Fruit fly (Drosophila melanogaster) whole organism, embryonic: Measurements from ENCODE around the gene CG42237.

ENCODE experiments used
- ATbp ChIP-seq: fragments of 200-800 bp; sonication (Bioruptor generic); optimal IDR thresholded peaks from 2 replicates; lab custom pipeline; 2017; ENCODE audit warnings: missing biosample characterization, mild to moderate bottlenecking, missing genetic modification characterization, missing genetic modification reagents
- CG10431 ChIP-seq: fragments of 200-800 bp; sonication (Bioruptor generic); optimal IDR thresholded peaks from 3 replicates; lab custom pipeline; 2018; ENCODE audit warnings: missing biosample characterization, mild to moderate bottlenecking, missing genetic modification characterization
- CG10543 ChIP-seq: fragments of 200-800 bp; sonication (Bioruptor generic); optimal IDR thresholded peaks from 3 replicates; lab custom pipeline; 2017; ENCODE audit warnings: missing biosample characterization, mild to moderate bottlenecking, missing genetic modification characterization, moderate library complexity
- CG11398 ChIP-seq: fragments of 200-800 bp; sonication (Bioruptor generic); optimal IDR thresholded peaks from 2 replicates; lab custom pipeline; 2016; ENCODE audit warnings: missing biosample characterization, missing genetic modification characterization
- CG11723 ChIP-seq: fragments of 200-800 bp; sonication (Bioruptor generic); optimal IDR thresholded peaks from 2 replicates; lab custom pipeline; 2017; ENCODE audit warnings: missing biosample characterization, mild to moderate bottlenecking, missing genetic modification characterization
- CG12219 ChIP-seq: fragments of 200-800 bp; sonication (Bioruptor generic); optimal IDR thresholded peaks from 3 replicates; lab custom pipeline; 2018; ENCODE audit warnings: missing biosample characterization, mild to moderate bottlenecking, missing genetic modification characterization
- CG13123 ChIP-seq: fragments of 200-800 bp; sonication (Bioruptor generic); optimal IDR thresholded peaks from 2 replicates; lab custom pipeline; 2016; ENCODE audit warnings: missing biosample characterization, missing genetic modification characterization
- CG13296 ChIP-seq: fragments of 200-800 bp; sonication (Bioruptor generic); optimal IDR thresholded peaks from 3 replicates; lab custom pipeline; 2018; ENCODE audit warnings: missing biosample characterization, mild to moderate bottlenecking, missing genetic modification characterization
- CG13775 ChIP-seq: fragments of 200-800 bp; sonication (Bioruptor generic); optimal IDR thresholded peaks from 3 replicates; lab custom pipeline; 2017; ENCODE audit warnings: missing biosample characterization, mild to moderate bottlenecking, missing genetic modification characterization
- CG15011 ChIP-seq: fragments of 200-800 bp; sonication (Bioruptor generic); optimal IDR thresholded peaks from 3 replicates; lab custom pipeline; 2018; ENCODE audit warnings: missing biosample characterization, mild to moderate bottlenecking, missing genetic modification characterization
- CG17359 ChIP-seq: fragments of 200-800 bp; sonication (Bioruptor generic); optimal IDR thresholded peaks from 3 replicates; lab custom pipeline; 2018; ENCODE audit warnings: missing biosample characterization, mild to moderate bottlenecking, missing genetic modification characterization, moderate library complexity
- CG17361 ChIP-seq: fragments of 200-800 bp; sonication (Bioruptor generic); IDR thresholded peaks from 3 replicates; pipeline ENCODE4 v1.3.6; 2022; ENCODE audit warnings: missing biosample characterization, missing genetic modification characterization
- CG17802 ChIP-seq: fragments of 200-800 bp; sonication (Bioruptor generic); optimal IDR thresholded peaks from 2 replicates; lab custom pipeline; 2018; ENCODE audit warnings: missing biosample characterization, mild to moderate bottlenecking, missing genetic modification characterization, moderate library complexity
- CG18262 ChIP-seq: fragments of 200-800 bp; optimal IDR thresholded peaks from 3 replicates; lab custom pipeline; 2019; ENCODE audit warnings: missing biosample characterization, mild to moderate bottlenecking, missing genetic modification characterization, moderate library complexity
- CG18764 ChIP-seq: fragments of 200-800 bp; sonication (Bioruptor generic); optimal IDR thresholded peaks from 3 replicates; lab custom pipeline; 2016; ENCODE audit warnings: missing biosample characterization, missing genetic modification characterization
- CG2129 ChIP-seq: fragments of 200-800 bp; sonication (Bioruptor generic); IDR thresholded peaks from 2 replicates; pipeline ENCODE4 v1.3.6; 2022; ENCODE audit warnings: missing biosample characterization, missing genetic modification characterization; ENCODE audit not compliant: partially characterized antibody
- CG2875 ChIP-seq: fragments of 200-800 bp; sonication (Bioruptor generic); optimal IDR thresholded peaks from 2 replicates; lab custom pipeline; 2017; ENCODE audit warnings: missing biosample characterization, mild to moderate bottlenecking, missing genetic modification characterization, missing genetic modification reagents
- CG30431 ChIP-seq: fragments of 200-800 bp; sonication (Bioruptor generic); optimal IDR thresholded peaks from 2 replicates; lab custom pipeline; 2017; ENCODE audit warnings: missing biosample characterization, missing genetic modification characterization
- CG31441 ChIP-seq: fragments of 200-800 bp; sonication (Bioruptor generic); IDR thresholded peaks from 2 replicates; pipeline ENCODE4 v1.3.6; 2022; ENCODE audit warnings: missing biosample characterization, missing genetic modification characterization
- CG3163 ChIP-seq: fragments of 200-800 bp; sonication (Bioruptor generic); optimal IDR thresholded peaks from 3 replicates; lab custom pipeline; 2016; ENCODE audit warnings: missing biosample characterization, missing genetic modification characterization
- CG4360 ChIP-seq: fragments of 200-800 bp; sonication (Bioruptor generic); IDR thresholded peaks from 2 replicates; pipeline ENCODE4 v1.3.6; 2022; ENCODE audit warnings: missing biosample characterization, missing genetic modification characterization
- CG4404 ChIP-seq: fragments of 200-800 bp; sonication (Bioruptor generic); IDR thresholded peaks from 2 replicates; pipeline ENCODE4 v1.3.6; 2022; ENCODE audit warnings: missing biosample characterization, missing genetic modification characterization
- CG6254 ChIP-seq: fragments of 200-800 bp; sonication (Bioruptor generic); optimal IDR thresholded peaks from 3 replicates; lab custom pipeline; 2017; ENCODE audit warnings: mild to moderate bottlenecking, missing biosample characterization, missing genetic modification reagents, missing genetic modification characterization
- CG7786 ChIP-seq: fragments of 200-800 bp; sonication (Bioruptor generic); optimal IDR thresholded peaks from 2 replicates; lab custom pipeline; 2016; ENCODE audit warnings: missing biosample characterization, missing genetic modification characterization
- CG7928 ChIP-seq: fragments of 200-800 bp; sonication (Bioruptor generic); optimal IDR thresholded peaks from 2 replicates; lab custom pipeline; 2017; ENCODE audit warnings: missing biosample characterization, mild to moderate bottlenecking, missing genetic modification characterization
- CkIIα-i1 ChIP-seq: fragments of 200-800 bp; sonication (Bioruptor generic); IDR thresholded peaks from 2 replicates; pipeline ENCODE4 v1.3.6; 2022; ENCODE audit warnings: missing biosample characterization, missing genetic modification characterization
- Dip3 ChIP-seq: fragments of 200-800 bp; sonication (Bioruptor generic); optimal IDR thresholded peaks from 3 replicates; lab custom pipeline; 2016; ENCODE audit warnings: missing biosample characterization, missing genetic modification characterization
- Drgx ChIP-seq: fragments of 200-800 bp; sonication (Bioruptor generic); IDR thresholded peaks from 2 replicates; pipeline ENCODE4 v1.3.6; 2022; ENCODE audit warnings: missing biosample characterization, missing genetic modification characterization
- Gug ChIP-seq: fragments of 200-800 bp; sonication (Bioruptor generic); IDR thresholded peaks from 4 replicates; pipeline ENCODE4 v1.3.6; 2022; ENCODE audit warnings: missing biosample characterization, missing genetic modification characterization
- Hr78 ChIP-seq, 2 experiments: fragments of 200-800 bp in 1 of 2; fragments of >200 bp in 1 of 2; sonication (Bioruptor generic) in 1 of 2; optimal IDR thresholded peaks; 2 replicates each; lab custom pipeline; 2017 to 2019; ENCODE audit warnings: missing biosample characterization in 2 of 2, missing genetic modification characterization in 2 of 2, mild to moderate bottlenecking in 1 of 2, moderate library complexity in 1 of 2
- Lpt ChIP-seq: fragments of >200 bp; optimal IDR thresholded peaks from 2 replicates; lab custom pipeline; 2018; ENCODE audit warnings: missing biosample characterization, missing genetic modification characterization
- MESR4 ChIP-seq: fragments of 200-800 bp; sonication (Bioruptor generic); optimal IDR thresholded peaks from 2 replicates; lab custom pipeline; 2018; ENCODE audit warnings: missing biosample characterization, mild to moderate bottlenecking, missing genetic modification characterization, moderate library complexity
- Meics ChIP-seq: fragments of 200-800 bp; sonication (Bioruptor generic); optimal IDR thresholded peaks from 2 replicates; lab custom pipeline; 2017; ENCODE audit warnings: missing biosample characterization, mild to moderate bottlenecking, missing genetic modification characterization
- Oli ChIP-seq: fragments of 200-800 bp; sonication (Bioruptor generic); optimal IDR thresholded peaks from 2 replicates; lab custom pipeline; 2018; ENCODE audit warnings: missing biosample characterization, mild to moderate bottlenecking, missing genetic modification characterization, moderate library complexity
- Pdp1 ChIP-seq, 2 experiments: fragments of 200-800 bp; sonication (Bioruptor generic); optimal IDR thresholded peaks; 3 replicates each; lab custom pipeline; 2016; ENCODE audit warnings: missing biosample characterization in 2 of 2, missing genetic modification characterization in 2 of 2, mild to moderate bottlenecking in 1 of 2, moderate library complexity in 1 of 2
- Ptx1 ChIP-seq: fragments of 200-800 bp; sonication (Bioruptor generic); IDR thresholded peaks from 2 replicates; pipeline ENCODE4 v1.3.6; 2022; ENCODE audit warnings: missing biosample characterization, missing genetic modification characterization
- Rx ChIP-seq: fragments of 200-800 bp; sonication (Bioruptor generic); IDR thresholded peaks from 2 replicates; pipeline ENCODE4 v1.3.6; 2022; ENCODE audit warnings: missing biosample characterization, missing genetic modification characterization
- gem ChIP-seq: fragments of 200-800 bp; sonication (Bioruptor generic); optimal IDR thresholded peaks from 2 replicates; lab custom pipeline; 2019; ENCODE audit warnings: missing biosample characterization, mild to moderate bottlenecking, missing genetic modification characterization, moderate library complexity
- gsb ChIP-seq: fragments of 200-800 bp; sonication (Bioruptor generic); IDR thresholded peaks from 2 replicates; pipeline ENCODE4 v1.3.6; 2022; ENCODE audit warnings: missing biosample characterization, missing genetic modification characterization
- nom ChIP-seq: fragments of 200-800 bp; sonication (Bioruptor generic); optimal IDR thresholded peaks from 2 replicates; lab custom pipeline; 2017; ENCODE audit warnings: missing biosample characterization, missing genetic modification characterization, mild to moderate bottlenecking, moderate library complexity, missing genetic modification reagents
- p53 ChIP-seq: fragments of 200-800 bp; sonication (Bioruptor generic); optimal IDR thresholded peaks from 2 replicates; lab custom pipeline; 2016; ENCODE audit warnings: missing biosample characterization, missing genetic modification characterization
- pfk ChIP-seq: fragments of 200-800 bp; sonication (Bioruptor generic); optimal IDR thresholded peaks from 2 replicates; lab custom pipeline; 2018; ENCODE audit warnings: missing biosample characterization, mild to moderate bottlenecking, missing genetic modification characterization, moderate library complexity
- sqz ChIP-seq: fragments of 200-800 bp; sonication (Bioruptor generic); optimal IDR thresholded peaks from 3 replicates; lab custom pipeline; 2018; ENCODE audit warnings: missing biosample characterization, mild to moderate bottlenecking, missing genetic modification characterization
- sr ChIP-seq: fragments of 200-800 bp; sonication (Bioruptor generic); IDR thresholded peaks from 3 replicates; pipeline ENCODE4 v1.3.6; 2022; ENCODE audit warnings: missing biosample characterization, missing genetic modification characterization
- ssp ChIP-seq: fragments of 200-800 bp; sonication (Bioruptor generic); IDR thresholded peaks from 2 replicates; pipeline ENCODE4 v1.3.6; 2022; ENCODE audit warnings: missing biosample characterization, missing genetic modification characterization
- tin ChIP-seq: fragments of 200-800 bp; sonication (Bioruptor generic); optimal IDR thresholded peaks from 3 replicates; lab custom pipeline; 2016; ENCODE audit warnings: missing biosample characterization, missing genetic modification characterization
- ttk ChIP-seq: fragments of 200-800 bp; sonication (Bioruptor generic); IDR thresholded peaks from 2 replicates; pipeline ENCODE4 v2.1.2; 2022; ENCODE audit warnings: missing biosample characterization, missing genetic modification characterization
- twi ChIP-seq: fragments of 200-800 bp; optimal IDR thresholded peaks from 2 replicates; lab custom pipeline; 2019; ENCODE audit warnings: missing biosample characterization, mild to moderate bottlenecking, missing genetic modification characterization, moderate library complexity
- usp ChIP-seq: fragments of >200 bp; optimal IDR thresholded peaks from 2 replicates; lab custom pipeline; 2017; ENCODE audit warnings: missing biosample characterization, missing genetic modification characterization
- vnd ChIP-seq: fragments of 200-800 bp; sonication (Bioruptor generic); IDR thresholded peaks from 3 replicates; pipeline ENCODE4 v1.3.6; 2022; ENCODE audit warnings: missing biosample characterization, missing genetic modification characterization; ENCODE audit not compliant: partially characterized antibody

CG42237 gene

dm6 chrX:13130175-13130822 is 15.4 kb downstream of the CG42237 start (continued):
- TF ChIP-seq CG17361 (peak; percentile 84), vnd (GFP tag; lab: Robert Waterston, UW) (no peak), ssp (GFP tag; lab: Robert Waterston, UW) (no peak), CG17802 (peak; percentile 12), ttk (GFP tag; lab: Robert Waterston, UW) (no peak), p53 (GFP tag; lab: Kevin White, UChicago) (peak; percentile 15), CG18764 (GFP tag; lab: Kevin White, UChicago) (peak; percentile 33), CG12219 (GFP tag; lab: Kevin White, UChicago) (peak; percentile 78), Hr78 (GFP tag; optimal IDR thresholded peaks at IDR 0.05; lab: Kevin White, UChicago) (peak in 1 of 2 experiments; percentile 31), CG3163 (no peak), CG10543 (GFP tag; lab: Kevin White, UChicago) (peak; percentile 64), Oli (peak; percentile 81), Ptx1 (peak; percentile 56), CG6254 (GFP tag; lab: Kevin White, UChicago) (peak; percentile 50), CG15011 (peak; percentile 69), CG17359 (tag; lab: Kevin White, UChicago) (peak; percentile 66), CG7786 (GFP tag; lab: Kevin White, UChicago) (peak; percentile 66), CG31441 (GFP tag; lab: Robert Waterston, UW) (peak; percentile 75), Meics (GFP tag; lab: Kevin White, UChicago) (peak; percentile 81), CG13123 (GFP tag; lab: Kevin White, UChicago) (peak; percentile 15), CG13775 (GFP tag; lab: Kevin White, UChicago) (peak; percentile 59), Lpt (GFP tag; lab: Kevin White, UChicago) (no peak), CG10431 (GFP tag; lab: Kevin White, UChicago) (peak; percentile 65), Rx (GFP tag; lab: Robert Waterston, UW) (no peak), CG2129 (GFP tag; lab: Robert Waterston, UW) (no peak), CG2875 (GFP tag; lab: Kevin White, UChicago) (peak; percentile 46), usp (no peak), CG13296 (GFP tag; lab: Kevin White, UChicago) (peak; percentile 76), Pdp1 (GFP tag; optimal IDR thresholded peaks at IDR 0.05; lab: Kevin White, UChicago) (peak; percentile 51 to 71), Drgx (peak; percentile 59; the same call in 1 of the 2 replicates), CG30431 (peak; percentile 61), Dip3 (GFP tag; lab: Kevin White, UChicago) (peak; percentile 49), CG4404 (GFP tag; lab: Robert Waterston, UW) (no peak), CG18262 (tag; lab: Kevin White, UChicago) (peak; percentile 86), CG7928 (GFP tag; lab: Kevin White, UChicago) (peak; percentile 9), tin (GFP tag; lab: Kevin White, UChicago) (peak; percentile 72), pfk (GFP tag; lab: Kevin White, UChicago) (no peak), Gug (no peak), twi (tag; lab: Kevin White, UChicago) (peak; percentile 60), CG4360 (GFP tag; lab: Robert Waterston, UW) (no peak), CG11723 (GFP tag; lab: Kevin White, UChicago) (peak; percentile 61), nom (GFP tag; lab: Kevin White, UChicago) (peak; percentile 41), gem (tag; lab: Kevin White, UChicago) (peak; percentile 84), CkIIα-i1 (GFP tag; lab: Robert Waterston, UW) (no peak), ATbp (GFP tag; lab: Kevin White, UChicago) (peak; percentile 54), sr (GFP tag; lab: Robert Waterston, UW) (no peak), sqz (GFP tag; lab: Kevin White, UChicago) (peak; percentile 59), CG11398 (GFP tag; lab: Kevin White, UChicago) (peak; percentile 59), gsb (GFP tag; lab: Robert Waterston, UW) (no peak), MESR4 (no peak)
